Worm (Caenorhabditis elegans) whole organism, L4 larva: Measurements from ENCODE around the gene fbxb-98.

Experiments used
- D1046.2 ChIP-seq: fragments of 200-800 bp; sonication (Bioruptor generic); IDR thresholded peaks from 2 replicates; pipeline ENCODE4 v1.3.6; 2022; ENCODE audit warnings: missing genetic modification characterization, missing compliant biosample characterization
- ama-1 ChIP-seq: fragments of 150-350 bp; optimal IDR thresholded peaks from 2 replicates; lab custom pipeline; 2014; ENCODE audit warnings: inconsistent platforms, mixed read lengths
- attf-4 ChIP-seq: sonication (generic microtip); optimal IDR thresholded peaks from 3 replicates; lab custom pipeline; 2017; ENCODE audit warnings: missing biosample characterization, missing genetic modification characterization
- daf-12 ChIP-seq: fragments of 150-350 bp; optimal IDR thresholded peaks from 2 replicates; lab custom pipeline; 2014; ENCODE audit warnings: missing biosample characterization, missing genetic modification reagents, missing genetic modification characterization
- dve-1 ChIP-seq: sonication (generic microtip); optimal IDR thresholded peaks from 2 replicates; lab custom pipeline; 2017; ENCODE audit warnings: antibody characterized with exemption, mild to moderate bottlenecking, missing genetic modification characterization, missing compliant biosample characterization; ENCODE audit not compliant: insufficient read depth
- lsy-2 ChIP-seq, 2 experiments: fragments of 150-350 bp in 1 of 2; sonication (generic microtip) in 1 of 2; optimal IDR thresholded peaks; 2 replicates each; lab custom pipeline; 2014 to 2017; ENCODE audit warnings: missing biosample characterization in 2 of 2, missing genetic modification characterization in 2 of 2

DNA sequence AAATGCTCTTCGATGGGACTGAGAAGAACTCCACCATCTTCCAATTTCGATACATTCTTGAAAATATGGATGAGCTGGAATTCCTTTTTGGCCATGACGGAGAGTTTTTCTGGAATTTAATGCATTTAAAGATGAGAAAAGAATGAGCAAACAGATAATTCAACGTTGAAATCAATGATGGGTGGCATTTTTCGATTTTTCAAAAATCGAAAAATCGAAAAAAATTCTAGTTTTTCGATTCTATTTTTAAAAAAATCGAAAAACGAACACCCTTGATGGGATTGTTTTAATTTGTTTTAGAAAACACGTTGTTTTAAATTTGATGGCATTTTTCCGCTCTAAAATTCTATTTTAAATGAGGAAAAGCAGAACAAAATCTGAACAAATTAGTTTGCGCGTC is 50.3 kb downstream of the fbxb-98 start, which contains the start of gene math-31:
- no peak for TF ChIP-seq ama-1 (lab: Kevin White, UChicago)
- TF ChIP-seq D1046.2 (GFP tag; lab: Robert Waterston, UW): no peak
- TF ChIP-seq lsy-2 (tag; optimal IDR thresholded peaks at IDR 0.05; lab: Kevin White, UChicago): no peak
- TF ChIP-seq dve-1 (tag; lab: Kevin White, UChicago): no peak
- no peak for TF ChIP-seq daf-12 (tag; lab: Kevin White, UChicago)
- no peak for TF ChIP-seq attf-4
